Worm (Caenorhabditis elegans) whole organism, L3 larva: ENCODE data around the gene srlf-23.

Experiments used
- R02D3.7 ChIP-seq: fragments of 150-350 bp; optimal IDR thresholded peaks from 2 replicates; lab custom pipeline; 2014; ENCODE audit warnings: missing biosample characterization, missing genetic modification characterization
- egl-27 ChIP-seq: sonication (generic microtip); optimal IDR thresholded peaks from 4 replicates; lab custom pipeline; 2017; ENCODE audit warnings: missing biosample characterization, missing genetic modification reagents, missing genetic modification characterization

- TF ChIP-seq R02D3.7 (no peak), egl-27 (tag; lab: Kevin White, UChicago) (no peak)
Observed at ce11 chrV:889216-889615, 4.1 kb downstream of the srlf-23 start, which contains the start of gene T02B11.6.
